Fruit fly (Drosophila melanogaster): ENCODE measurements around the gene Ctr1A.

dm6 chrX:6638123-6638522 lies 23.3 kb upstream of the Ctr1A start:
- TF ChIP-seq pan (optimal IDR thresholded peaks at IDR 0.05) (no peak), fru (GFP tag; optimal IDR thresholded peaks at IDR 0.05) (no peak), lola (GFP tag; optimal IDR thresholded peaks at IDR 0.05) (no peak), h (GFP tag; optimal IDR thresholded peaks at IDR 0.05) (no peak), jim (GFP tag; optimal IDR thresholded peaks at IDR 0.05) (no peak), woc (GFP tag; optimal IDR thresholded peaks at IDR 0.05) (no peak), Mio (GFP tag; optimal IDR thresholded peaks at IDR 0.05) (no peak), Myc (optimal IDR thresholded peaks at IDR 0.05) (no peak), dmrt93B (GFP tag; optimal IDR thresholded peaks at IDR 0.05) (no peak), Jra (GFP tag; optimal IDR thresholded peaks at IDR 0.05) (no peak), foxo (GFP tag; optimal IDR thresholded peaks at IDR 0.05) (no peak), usp (GFP tag; optimal IDR thresholded peaks at IDR 0.05) (no peak)
